Fruit fly (Drosophila melanogaster): Measurements from ENCODE around the gene Recs1.

Recs1 gene

dm6 chr3R:14108158-14108921 lies 45.3 kb downstream of the Recs1 start, which contains the start of gene CG12402 (continued):
- TF ChIP-seq BtbVII (GFP tag; optimal IDR thresholded peaks at IDR 0.05) (peak; percentile 80), trh (GFP tag; optimal IDR thresholded peaks at IDR 0.05) (peak; percentile 74), CG3847 (GFP tag; IDR thresholded peaks at IDR 0.05) (peak; percentile 61; the same call in 1 of the 2 replicates), Fer1 (GFP tag; optimal IDR thresholded peaks at IDR 0.05) (peak; percentile 87), pfk (GFP tag; optimal IDR thresholded peaks at IDR 0.05) (no peak), lab (GFP tag; optimal IDR thresholded peaks at IDR 0.05) (peak; percentile 89), CG13287 (GFP tag; IDR thresholded peaks at IDR 0.05; ENCODE audit: partially characterized antibody) (peak; percentile 57), CG14050 (GFP tag; IDR thresholded peaks at IDR 0.05) (peak; percentile 82), CG10431 (GFP tag; optimal IDR thresholded peaks at IDR 0.05) (no peak), cad (GFP tag; optimal IDR thresholded peaks at IDR 0.05) (no peak), klu (GFP tag; IDR thresholded peaks at IDR 0.05) (peak; percentile 63), CG7987 (GFP tag; optimal IDR thresholded peaks at IDR 0.05) (peak; percentile 61), CG12769 (tag; optimal IDR thresholded peaks at IDR 0.05) (peak; percentile 89), CG17359 (tag; optimal IDR thresholded peaks at IDR 0.05) (peak; percentile 93), CG3407 (GFP tag; optimal IDR thresholded peaks at IDR 0.05) (peak; percentile 66), gro (GFP tag; optimal IDR thresholded peaks at IDR 0.05) (peak; percentile 24), Optix (GFP tag; IDR thresholded peaks at IDR 0.05) (peak; percentile 70), hth (optimal IDR thresholded peaks at IDR 0.05) (no peak), CG7963 (GFP tag; IDR thresholded peaks at IDR 0.05; ENCODE audit: partially characterized antibody) (no peak), CG4424 (GFP tag; optimal IDR thresholded peaks at IDR 0.05) (peak; percentile 88), kni (GFP tag; optimal IDR thresholded peaks at IDR 0.05) (peak; percentile 98), her (GFP tag; optimal IDR thresholded peaks at IDR 0.05) (peak; percentile 72), vvl (GFP tag; IDR thresholded peaks at IDR 0.05) (peak; percentile 95), CG4707 (GFP tag; optimal IDR thresholded peaks at IDR 0.05) (peak; percentile 71), CG8089 (GFP tag; optimal IDR thresholded peaks at IDR 0.05) (peak; percentile 61), chif (GFP tag; optimal IDR thresholded peaks at IDR 0.05) (peak; percentile 59 to 60), CG13123 (GFP tag; optimal IDR thresholded peaks at IDR 0.05) (peak; percentile 38), CG7786 (GFP tag; optimal IDR thresholded peaks at IDR 0.05) (peak; percentile 51), CG10267 (tag; optimal IDR thresholded peaks at IDR 0.05) (peak; percentile 78), ind (GFP tag; optimal IDR thresholded peaks at IDR 0.05) (peak; percentile 82), CG18262 (tag; optimal IDR thresholded peaks at IDR 0.05) (peak; percentile 85), Nf-YA (GFP tag; IDR thresholded peaks at IDR 0.05) (peak; percentile 75), CG15601 (tag; optimal IDR thresholded peaks at IDR 0.05) (peak; percentile 58), PHDP (tag; optimal IDR thresholded peaks at IDR 0.05) (peak; percentile 87), cwo (GFP tag; optimal IDR thresholded peaks at IDR 0.05) (peak; percentile 75), CG17385 (GFP tag; optimal IDR thresholded peaks at IDR 0.05) (peak; percentile 70), Nf-YC (tag; optimal IDR thresholded peaks at IDR 0.05) (peak; percentile 77), CG12155 (GFP tag; optimal IDR thresholded peaks at IDR 0.05) (peak; percentile 68), CG1832 (GFP tag; optimal IDR thresholded peaks at IDR 0.05) (no peak), Myb (GFP tag; optimal IDR thresholded peaks at IDR 0.05) (peak; percentile 24), crc (GFP tag; optimal IDR thresholded peaks at IDR 0.05) (peak; percentile 27), phol (tag; optimal IDR thresholded peaks at IDR 0.05) (peak; percentile 86), amos (GFP tag; IDR thresholded peaks at IDR 0.05; ENCODE audit: partially characterized antibody) (no peak; the same call in 1 of the 2 replicates), CG31365 (tag; optimal IDR thresholded peaks at IDR 0.05) (peak; percentile 57), CG4328 (GFP tag; optimal IDR thresholded peaks at IDR 0.05) (peak; percentile 57), CrebB (tag; optimal IDR thresholded peaks at IDR 0.05) (peak; percentile 60), CG31224 (GFP tag; IDR thresholded peaks at IDR 0.05) (peak; percentile 56), otp (GFP tag; IDR thresholded peaks at IDR 0.05) (peak; percentile 92), CG12299 (tag; optimal IDR thresholded peaks at IDR 0.05) (peak; percentile 74)

Measured in whole organism, embryonic.